Worm (Caenorhabditis elegans): ENCODE measurements around the gene ZC412.3.

ZC412.3 gene

ce11 chrV:14831460-14832120 lies 39.8 kb downstream of the ZC412.3 start (continued):
- TF ChIP-seq ceh-82 (tag; optimal IDR thresholded peaks at IDR 0.05) (no peak), nhr-11 (tag; optimal IDR thresholded peaks at IDR 0.05) (no peak), ZK546.5 (tag; optimal IDR thresholded peaks at IDR 0.05) (no peak), peb-1 (tag; optimal IDR thresholded peaks at IDR 0.05) (no peak), mab-5 (tag; optimal IDR thresholded peaks at IDR 0.05) (peak; percentile 36), nhr-77 (tag; optimal IDR thresholded peaks at IDR 0.05) (no peak), unc-62 (GFP tag; optimal IDR thresholded peaks at IDR 0.05) (no peak), zag-1 (tag; optimal IDR thresholded peaks at IDR 0.05) (no peak), nhr-129 (tag; optimal IDR thresholded peaks at IDR 0.05) (peak; percentile 22), crh-2 (tag; optimal IDR thresholded peaks at IDR 0.05) (no peak), lin-13 (GFP tag; optimal IDR thresholded peaks at IDR 0.05) (no peak), sem-4 (tag; optimal IDR thresholded peaks at IDR 0.05) (no peak), mbf-1 (tag; optimal IDR thresholded peaks at IDR 0.05) (no peak), ztf-11 (tag; optimal IDR thresholded peaks at IDR 0.05) (no peak), nhr-6 (tag; optimal IDR thresholded peaks at IDR 0.05) (no peak), nhr-21 (tag; optimal IDR thresholded peaks at IDR 0.05) (peak; percentile 7), lsy-2 (tag; optimal IDR thresholded peaks at IDR 0.05) (peak in 1 of 2 experiments; percentile 16), snpc-4 (tag; optimal IDR thresholded peaks at IDR 0.05) (no peak), unc-39 (tag; optimal IDR thresholded peaks at IDR 0.05) (no peak), skn-1 (tag; optimal IDR thresholded peaks at IDR 0.05) (no peak), fos-1 (tag; optimal IDR thresholded peaks at IDR 0.05) (peak; percentile 1), ceh-16 (tag; optimal IDR thresholded peaks at IDR 0.05) (no peak)

- TF ChIP-seq unc-62 (GFP tag; optimal IDR thresholded peaks at IDR 0.05) (no peak), nhr-21 (tag; optimal IDR thresholded peaks at IDR 0.05) (no peak), Y55F3AM.14 (GFP tag; optimal IDR thresholded peaks at IDR 0.05) (no peak), nhr-237 (tag; optimal IDR thresholded peaks at IDR 0.05) (no peak), ceh-82 (tag; optimal IDR thresholded peaks at IDR 0.05) (no peak), ZK546.5 (tag; optimal IDR thresholded peaks at IDR 0.05) (no peak), sem-4 (tag; optimal IDR thresholded peaks at IDR 0.05) (no peak), ama-1 (optimal IDR thresholded peaks at IDR 0.05) (no peak), R02D3.7 (tag; optimal IDR thresholded peaks at IDR 0.05) (no peak), unc-55 (GFP tag; optimal IDR thresholded peaks at IDR 0.05) (no peak), nhr-6 (tag; optimal IDR thresholded peaks at IDR 0.05) (no peak), elt-3 (tag; optimal IDR thresholded peaks at IDR 0.05) (no peak), crh-2 (tag; optimal IDR thresholded peaks at IDR 0.05) (peak; percentile 70), skn-1 (tag; optimal IDR thresholded peaks at IDR 0.05) (peak; percentile 24), C34F6.9 (tag; optimal IDR thresholded peaks at IDR 0.05) (no peak), lin-39 (tag; optimal IDR thresholded peaks at IDR 0.05) (no peak), elt-1 (tag; optimal IDR thresholded peaks at IDR 0.05) (no peak), mbf-1 (tag; optimal IDR thresholded peaks at IDR 0.05) (no peak), mdl-1 (tag; optimal IDR thresholded peaks at IDR 0.05) (no peak), sma-3 (GFP tag; optimal IDR thresholded peaks at IDR 0.05) (peak; percentile 5), nhr-25 (tag; optimal IDR thresholded peaks at IDR 0.05) (no peak), mab-5 (tag; optimal IDR thresholded peaks at IDR 0.05) (no peak), gmeb-1 (tag; optimal IDR thresholded peaks at IDR 0.05) (no peak), fos-1 (tag; optimal IDR thresholded peaks at IDR 0.05) (peak; percentile 91), sma-9 (GFP tag; optimal IDR thresholded peaks at IDR 0.05) (peak; percentile 65), sma-9 (tag; optimal IDR thresholded peaks at IDR 0.05) (no peak), lsy-2 (tag; optimal IDR thresholded peaks at IDR 0.05) (no peak), unc-39 (tag; optimal IDR thresholded peaks at IDR 0.05) (no peak), ztf-11 (tag; optimal IDR thresholded peaks at IDR 0.05) (no peak), nhr-23 (tag; optimal IDR thresholded peaks at IDR 0.05) (no peak), lin-11 (tag; optimal IDR thresholded peaks at IDR 0.05) (no peak), zag-1 (tag; optimal IDR thresholded peaks at IDR 0.05) (no peak), egl-27 (tag; optimal IDR thresholded peaks at IDR 0.05) (no peak), lin-13 (GFP tag; optimal IDR thresholded peaks at IDR 0.05) (no peak), alr-1 (tag; optimal IDR thresholded peaks at IDR 0.05) (no peak), ceh-16 (tag; optimal IDR thresholded peaks at IDR 0.05) (peak; percentile 26), nhr-129 (tag; optimal IDR thresholded peaks at IDR 0.05) (no peak), peb-1 (tag; optimal IDR thresholded peaks at IDR 0.05) (no peak), nhr-12 (tag; optimal IDR thresholded peaks at IDR 0.05) (no peak), nhr-10 (tag; optimal IDR thresholded peaks at IDR 0.05) (no peak)
Observed at ce11 chrV:14830267-14831175, 40.8 kb downstream of the ZC412.3 start.
